Worm (Caenorhabditis elegans) whole organism, midembryonic: Measurements from ENCODE around the gene gldi-2.

Experiments used
- T22C8.4 ChIP-seq: fragments of 200-800 bp; sonication (Bioruptor generic); IDR thresholded peaks from 2 replicates; pipeline ENCODE4 v1.3.6; 2022; ENCODE audit warnings: missing genetic modification characterization, missing compliant biosample characterization
- cog-1 ChIP-seq: sonication (generic microtip); optimal IDR thresholded peaks from 2 replicates; lab custom pipeline; 2016; ENCODE audit warnings: missing genetic modification characterization, missing compliant biosample characterization

DNA sequence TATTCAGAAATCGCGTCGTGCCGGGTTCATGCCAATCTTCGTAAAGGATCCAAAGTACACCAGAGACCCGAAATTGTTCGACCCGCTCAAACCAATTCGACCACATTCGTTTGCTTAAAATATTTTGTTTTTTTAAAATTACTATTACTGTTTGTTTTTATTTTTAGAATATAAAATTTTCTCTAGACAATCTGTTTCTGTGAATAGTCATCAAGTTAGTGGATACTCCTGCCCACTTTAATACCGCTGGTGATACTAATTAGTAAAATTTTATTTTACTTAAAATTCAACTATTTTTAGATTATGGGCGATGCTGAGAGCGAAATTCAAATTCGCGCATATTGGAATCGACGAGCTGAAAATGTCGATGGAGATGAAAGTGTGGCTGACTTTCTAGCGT is 46.6 kb upstream of the gldi-2 start, which contains the start of gene T14B4.1:
- TF ChIP-seq T22C8.4 (no peak), cog-1 (tag; lab: Kevin White, UChicago) (no peak)
